Fruit fly (Drosophila melanogaster) Kc167 (cell line): ENCODE results near the gene snRNP-U1-C.

ENCODE experiments used
- Myc ChIP-seq: fragments of >200 bp; optimal IDR thresholded peaks from 2 replicates; lab custom pipeline; 2017; ENCODE audit warnings: missing external identifiers
- Sin3A ChIP-seq: fragments of >200 bp; optimal IDR thresholded peaks from 2 replicates; lab custom pipeline; 2018; ENCODE audit warnings: missing external identifiers
- h ChIP-seq: fragments of >200 bp; optimal IDR thresholded peaks from 3 replicates; lab custom pipeline; 2018; ENCODE audit warnings: missing external identifiers
- psq ChIP-seq: fragments of >200 bp; optimal IDR thresholded peaks from 2 replicates; lab custom pipeline; 2017; ENCODE audit warnings: missing external identifiers
- ttk ChIP-seq: sonication (Bioruptor generic); optimal IDR thresholded peaks from 2 replicates; lab custom pipeline; 2017; ENCODE audit warnings: missing external identifiers

DNA sequence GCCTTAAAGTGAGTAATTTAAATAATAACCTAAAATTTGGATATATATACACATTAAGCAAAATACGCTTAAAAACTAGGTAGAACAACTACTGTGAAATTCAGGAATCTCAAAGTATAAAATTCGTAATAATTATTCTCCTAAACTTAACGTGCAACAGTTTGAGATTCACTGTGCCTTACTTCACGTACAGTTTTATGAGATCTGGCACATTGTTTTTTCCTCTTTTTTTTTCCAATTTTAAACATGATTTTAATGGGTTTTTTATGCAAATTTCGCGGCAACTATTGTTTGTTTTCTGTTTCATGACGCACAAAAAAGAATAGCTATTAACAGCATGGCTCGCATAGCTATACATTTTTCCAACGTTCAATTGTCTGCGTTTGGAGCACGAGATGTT is 28.4 kb upstream of the snRNP-U1-C start:
- TF ChIP-seq h (lab: Kevin White, UChicago) (no peak), psq (lab: Kevin White, UChicago) (no peak), Sin3A (lab: Kevin White, UChicago) (no peak), Myc (lab: Kevin White, UChicago) (no peak), ttk (lab: Kevin White, UChicago) (no peak)
